Fruit fly (Drosophila melanogaster): ENCODE data around the gene Cyp6d5.

dm6 chr3R:14032422-14033188 is 3.6 kb downstream of the Cyp6d5 start:
- TF ChIP-seq EcR (GFP tag; optimal IDR thresholded peaks at IDR 0.05) (no peak), pan (optimal IDR thresholded peaks at IDR 0.05) (no peak), psq (optimal IDR thresholded peaks at IDR 0.05) (no peak), Dll (optimal IDR thresholded peaks at IDR 0.05) (no peak), CG8478 (optimal IDR thresholded peaks at IDR 0.05) (no peak), usp (GFP tag; optimal IDR thresholded peaks at IDR 0.05) (no peak)
